Worm (Caenorhabditis elegans) whole organism, L1 larva: ENCODE measurements around the gene rom-2.

Experiments
- C04F5.9 ChIP-seq: sonication (generic microtip); optimal IDR thresholded peaks from 2 replicates; lab custom pipeline; 2016; ENCODE audit warnings: missing genetic modification characterization, missing compliant biosample characterization
- C16A3.4 ChIP-seq: fragments of 150-350 bp; optimal IDR thresholded peaks from 2 replicates; lab custom pipeline; 2014; ENCODE audit warnings: missing biosample characterization, missing genetic modification characterization
- C34B4.2 ChIP-seq: sonication (generic microtip); optimal IDR thresholded peaks from 2 replicates; lab custom pipeline; 2017; ENCODE audit warnings: mild to moderate bottlenecking, missing genetic modification characterization, missing compliant biosample characterization
- blmp-1 ChIP-seq: fragments of 150-350 bp; optimal IDR thresholded peaks from 2 replicates; lab custom pipeline; 2014; ENCODE audit warnings: missing biosample characterization, missing genetic modification characterization
- ceh-63 ChIP-seq: fragments of 200-800 bp; sonication (Bioruptor generic); optimal IDR thresholded peaks from 2 replicates; lab custom pipeline; 2018; ENCODE audit warnings: mild to moderate bottlenecking, missing genetic modification characterization, missing compliant biosample characterization
- ceh-82 ChIP-seq, 3 experiments: fragments of 150-350 bp in 1 of 3; sonication (generic microtip) in 2 of 3; optimal IDR thresholded peaks; 2 replicates each; lab custom pipeline; 2014 to 2017; ENCODE audit warnings: missing biosample characterization in 3 of 3, missing genetic modification characterization in 3 of 3
- dpl-1 ChIP-seq, 3 experiments: fragments of 150-350 bp in 2 of 3; sonication (generic microtip) in 1 of 3; optimal IDR thresholded peaks; 2 replicates each; lab custom pipeline; 2014 to 2017; ENCODE audit warnings: missing biosample characterization in 3 of 3, missing genetic modification characterization in 3 of 3, missing genetic modification reagents in 3 of 3
- dsc-1 ChIP-seq: sonication (generic microtip); optimal IDR thresholded peaks from 2 replicates; lab custom pipeline; 2016; ENCODE audit warnings: mild to moderate bottlenecking, missing genetic modification characterization, missing compliant biosample characterization
- efl-1 ChIP-seq, 4 experiments: fragments of 150-350 bp; optimal IDR thresholded peaks in 3 of 4; peaks in 1 of 4; 1 replicate in 1 of 4; 2 replicates in 3 of 4; lab custom pipeline; 2014; ENCODE audit warnings: missing biosample characterization in 2 of 4, missing genetic modification characterization in 2 of 4, missing genetic modification reagents in 2 of 4
- fkh-10 ChIP-seq: sonication (generic microtip); optimal IDR thresholded peaks from 2 replicates; lab custom pipeline; 2017; ENCODE audit warnings: missing biosample characterization, missing genetic modification reagents, missing genetic modification characterization
- hlh-4 ChIP-seq: sonication (generic microtip); optimal IDR thresholded peaks from 2 replicates; lab custom pipeline; 2016; ENCODE audit warnings: mild to moderate bottlenecking, missing genetic modification characterization, missing compliant biosample characterization
- irx-1 ChIP-seq: sonication (generic microtip); optimal IDR thresholded peaks from 2 replicates; lab custom pipeline; 2016; ENCODE audit warnings: missing genetic modification characterization, missing compliant biosample characterization
- lin-14 ChIP-seq: fragments of 200-800 bp; sonication (Bioruptor generic); optimal IDR thresholded peaks from 2 replicates; lab custom pipeline; 2018; ENCODE audit warnings: mild to moderate bottlenecking, missing genetic modification characterization, moderate library complexity, missing compliant biosample characterization
- lin-39 ChIP-seq: fragments of 150-350 bp; optimal IDR thresholded peaks from 2 replicates; lab custom pipeline; 2014; ENCODE audit warnings: missing biosample characterization, missing genetic modification reagents, missing genetic modification characterization
- lsy-2 ChIP-seq, 2 experiments: fragments of 150-350 bp; optimal IDR thresholded peaks; 2 replicates each; lab custom pipeline; 2014; ENCODE audit warnings: missing biosample characterization in 2 of 2, missing genetic modification characterization in 2 of 2
- mab-9 ChIP-seq: fragments of 200-800 bp; sonication (Bioruptor generic); IDR thresholded peaks from 2 replicates; pipeline ENCODE4 v1.3.6; 2022; ENCODE audit warnings: missing genetic modification reagents, missing genetic modification characterization, missing compliant biosample characterization
- mdl-1 ChIP-seq, 2 experiments: fragments of 150-350 bp; optimal IDR thresholded peaks; 2 replicates each; lab custom pipeline; 2014 to 2017; ENCODE audit warnings: missing biosample characterization in 2 of 2, missing genetic modification characterization in 2 of 2, inconsistent platforms in 1 of 2
- mep-1 ChIP-seq: fragments of 150-350 bp; optimal IDR thresholded peaks from 2 replicates; lab custom pipeline; 2014; ENCODE audit warnings: missing biosample characterization, missing genetic modification characterization
- nhr-12 ChIP-seq: sonication (generic microtip); optimal IDR thresholded peaks from 2 replicates; lab custom pipeline; 2017; ENCODE audit warnings: missing biosample characterization, missing genetic modification characterization
- nhr-19 ChIP-seq: fragments of 200-800 bp; sonication (Bioruptor generic); conservative IDR thresholded peaks from 2 replicates; pipeline ENCODE4 v1.3.6; 2022; ENCODE audit warnings: missing genetic modification characterization, missing compliant biosample characterization
- nhr-20 ChIP-seq: sonication (generic microtip); optimal IDR thresholded peaks from 2 replicates; lab custom pipeline; 2016; ENCODE audit warnings: mild to moderate bottlenecking, missing genetic modification characterization, missing compliant biosample characterization
- nhr-71 ChIP-seq: sonication (generic microtip); optimal IDR thresholded peaks from 2 replicates; lab custom pipeline; 2016; ENCODE audit warnings: mild to moderate bottlenecking, missing genetic modification characterization, moderate library complexity, missing compliant biosample characterization
- nhr-76 ChIP-seq: sonication (generic microtip); optimal IDR thresholded peaks from 2 replicates; lab custom pipeline; 2017; ENCODE audit warnings: missing biosample characterization, missing genetic modification characterization
- nhr-90 ChIP-seq: sonication (generic microtip); optimal IDR thresholded peaks from 2 replicates; lab custom pipeline; 2016; ENCODE audit warnings: mild to moderate bottlenecking, missing genetic modification characterization, missing compliant biosample characterization; ENCODE audit not compliant: poor library complexity
- pqm-1 ChIP-seq: sonication (generic microtip); optimal IDR thresholded peaks from 3 replicates; lab custom pipeline; 2017; ENCODE audit warnings: missing biosample characterization, missing genetic modification characterization
- rnt-1 ChIP-seq: sonication (generic microtip); optimal IDR thresholded peaks from 2 replicates; lab custom pipeline; 2016; ENCODE audit warnings: mild to moderate bottlenecking, missing genetic modification characterization, moderate library complexity, missing compliant biosample characterization
- sox-4 ChIP-seq: sonication (generic microtip); optimal IDR thresholded peaks from 2 replicates; lab custom pipeline; 2016; ENCODE audit warnings: missing genetic modification characterization, missing compliant biosample characterization
- tbx-2 ChIP-seq: sonication (generic microtip); optimal IDR thresholded peaks from 2 replicates; lab custom pipeline; 2016; ENCODE audit warnings: missing genetic modification characterization, missing compliant biosample characterization
- tlp-1 ChIP-seq: fragments of 150-350 bp; optimal IDR thresholded peaks from 2 replicates; lab custom pipeline; 2014; ENCODE audit warnings: missing biosample characterization, missing genetic modification characterization
- unc-30 ChIP-seq: sonication (generic microtip); optimal IDR thresholded peaks from 2 replicates; lab custom pipeline; 2017; ENCODE audit warnings: missing biosample characterization, missing genetic modification characterization
- unc-62 ChIP-seq: fragments of 150-350 bp; optimal IDR thresholded peaks from 2 replicates; lab custom pipeline; 2014; ENCODE audit warnings: missing biosample characterization, missing genetic modification reagents, missing genetic modification characterization
- unc-86 ChIP-seq: sonication (generic microtip); optimal IDR thresholded peaks from 2 replicates; lab custom pipeline; 2016; ENCODE audit warnings: missing genetic modification characterization, missing compliant biosample characterization
- unc-98 ChIP-seq: fragments of 200-800 bp; sonication (Bioruptor generic); IDR thresholded peaks from 2 replicates; pipeline ENCODE4 v1.3.6; 2022; ENCODE audit warnings: missing genetic modification characterization, missing compliant biosample characterization
- xbp-1 ChIP-seq: sonication (generic microtip); optimal IDR thresholded peaks from 2 replicates; lab custom pipeline; 2016; ENCODE audit warnings: missing genetic modification characterization, missing compliant biosample characterization
- zag-1 ChIP-seq: fragments of 150-350 bp; optimal IDR thresholded peaks from 2 replicates; lab custom pipeline; 2014; ENCODE audit warnings: missing biosample characterization, missing genetic modification characterization
- zip-4 ChIP-seq: fragments of 200-800 bp; sonication (Bioruptor generic); optimal IDR thresholded peaks from 2 replicates; lab custom pipeline; 2018; ENCODE audit warnings: mild to moderate bottlenecking, missing genetic modification characterization, moderate library complexity, missing compliant biosample characterization

Gene rom-2

DNA sequence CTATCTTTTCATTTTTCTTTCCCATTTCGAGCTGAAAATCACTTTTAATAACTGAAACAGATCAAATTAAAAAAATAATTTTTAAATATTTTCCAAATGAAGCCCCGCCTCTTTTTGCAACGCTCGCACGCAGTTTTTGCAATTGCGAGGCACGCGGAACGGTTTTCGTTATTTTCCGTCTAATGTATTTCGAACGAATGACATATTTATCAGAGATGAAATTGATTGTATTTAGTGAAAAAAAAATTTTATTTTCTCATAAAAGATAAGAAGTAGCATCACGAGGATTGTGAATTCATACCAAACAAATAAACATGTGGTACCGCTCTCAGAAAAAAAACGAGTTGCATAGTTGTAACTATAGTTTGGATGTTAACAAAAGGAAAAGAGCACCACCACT lies 34.4 kb upstream of the rom-2 start, which contains the start of gene rpac-19 (continued):
- TF ChIP-seq nhr-20, result peak; percentile 47
- no peak for TF ChIP-seq nhr-12 (tag; lab: Kevin White, UChicago)
- no peak for TF ChIP-seq pqm-1 (tag; lab: Kevin White, UChicago)
- TF ChIP-seq irx-1, result no peak
- TF ChIP-seq nhr-90 (tag; lab: Kevin White, UChicago), result peak; percentile 81
- no peak for TF ChIP-seq C34B4.2 (tag; lab: Kevin White, UChicago)
- peak in 1 of 2 experiments; percentile 14 for TF ChIP-seq mdl-1 (tag; optimal IDR thresholded peaks at IDR 0.05; lab: Kevin White, UChicago)
- peak; percentile 41 for TF ChIP-seq lin-14 (GFP tag; lab: Kevin White, UChicago)
- no peak for TF ChIP-seq unc-62 (GFP tag; lab: Kevin White, UChicago)
- no peak for TF ChIP-seq C04F5.9 (tag; lab: Kevin White, UChicago)
- TF ChIP-seq xbp-1 (tag; lab: Kevin White, UChicago), result peak; percentile 51
- TF ChIP-seq hlh-4, result no peak
- TF ChIP-seq blmp-1 (tag; lab: Kevin White, UChicago), result peak; percentile 72
- peak; percentile 10 to 18 (median 14) for TF ChIP-seq ceh-82 (tag; optimal IDR thresholded peaks at IDR 0.05; lab: Kevin White, UChicago)
- TF ChIP-seq nhr-76, result no peak
- peak; percentile 56 for TF ChIP-seq C16A3.4 (tag; lab: Kevin White, UChicago)
- TF ChIP-seq mab-9 (GFP tag; lab: Robert Waterston, UW), result no peak
- peak; percentile 70 for TF ChIP-seq mep-1 (tag; lab: Kevin White, UChicago)
- no peak for TF ChIP-seq zag-1 (tag; lab: Kevin White, UChicago)
- no peak for TF ChIP-seq sox-4 (tag; lab: Kevin White, UChicago)
- peak; percentile 76 for TF ChIP-seq nhr-71
- peak; percentile 31 for TF ChIP-seq zip-4
- peak; percentile 48 to 70 for TF ChIP-seq efl-1 (optimal IDR thresholded peaks at IDR 0.05; lab: Kevin White, UChicago)
- TF ChIP-seq efl-1 (GFP tag; optimal IDR thresholded peaks at IDR 0.05 in 1 of 2; lab: Kevin White, UChicago), result peak; percentile 63 to 98
- TF ChIP-seq rnt-1 (tag; lab: Kevin White, UChicago), result peak; percentile 68
- peak; percentile 55 for TF ChIP-seq tbx-2 (tag; lab: Kevin White, UChicago)
- peak; percentile 64 to 72 (median 72) for TF ChIP-seq dpl-1 (GFP tag; optimal IDR thresholded peaks at IDR 0.05; lab: Kevin White, UChicago)
- peak; percentile 63 for TF ChIP-seq dsc-1 (tag; lab: Kevin White, UChicago)
- TF ChIP-seq unc-86 (tag; lab: Kevin White, UChicago), result peak; percentile 40
- TF ChIP-seq lsy-2 (tag; optimal IDR thresholded peaks at IDR 0.05; lab: Kevin White, UChicago), result peak; percentile 62 to 66

- TF ChIP-seq nhr-71, result no peak
Measured at ce11 chrIII:9629054-9629453, 33.6 kb upstream of the rom-2 start, which contains the start of gene tbg-1. Gene tbg-1 (minus strand): TSS chrIII:9629154.

DNA sequence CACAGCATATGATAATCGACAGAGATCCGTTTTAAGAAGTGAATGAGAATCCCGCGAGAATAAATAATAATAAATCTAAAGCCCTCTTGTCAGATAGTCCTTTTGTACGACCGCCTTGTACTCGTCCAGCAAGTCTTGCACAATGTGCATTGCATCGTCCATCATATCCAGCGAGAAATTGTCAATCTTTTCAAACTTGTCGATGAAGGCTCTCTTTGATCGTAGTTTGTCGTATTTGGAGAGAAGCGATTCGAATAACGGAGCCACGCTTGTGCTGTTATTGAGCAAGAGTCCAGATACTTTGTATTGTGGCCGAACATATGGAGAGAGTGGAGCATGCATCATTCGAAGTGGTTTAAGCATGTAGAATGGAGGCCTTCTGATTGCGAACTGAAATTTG lies 31.1 kb upstream of the rom-2 start:
- TF ChIP-seq nhr-19 (GFP tag; lab: Robert Waterston, UW) (no peak), sox-4 (tag; lab: Kevin White, UChicago) (no peak), tlp-1 (no peak), lsy-2 (tag; optimal IDR thresholded peaks at IDR 0.05; lab: Kevin White, UChicago) (no peak), rnt-1 (tag; lab: Kevin White, UChicago) (peak; percentile 19), unc-30 (no peak), lin-39 (tag; lab: Kevin White, UChicago) (no peak), mep-1 (tag; lab: Kevin White, UChicago) (no peak), nhr-90 (tag; lab: Kevin White, UChicago) (no peak)

DNA sequence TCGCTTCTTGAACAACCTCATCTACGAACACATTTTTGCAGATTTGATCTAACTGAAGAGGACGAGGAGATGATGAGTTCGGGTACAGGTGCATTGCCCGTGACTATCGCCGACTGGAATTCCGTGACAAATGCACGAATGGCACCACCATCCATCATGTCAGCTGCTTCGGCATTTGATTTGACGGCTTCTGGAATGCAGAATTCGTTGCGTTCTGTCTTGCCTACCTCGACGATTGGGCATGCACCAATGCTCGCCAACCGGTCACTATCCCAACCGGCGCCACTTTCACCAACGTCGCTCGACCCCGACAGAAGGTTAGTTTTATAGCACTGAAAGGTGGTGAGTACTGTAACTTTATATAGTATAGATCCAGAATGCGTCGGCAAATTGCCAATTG lies 28.0 kb upstream of the rom-2 start:
- TF ChIP-seq ceh-63, result peak; percentile 43
- TF ChIP-seq unc-98 (GFP tag; lab: Robert Waterston, UW), result no peak
- no peak for TF ChIP-seq fkh-10 (GFP tag; lab: Kevin White, UChicago)
